Worm (Caenorhabditis elegans) whole organism, L4 larva: ENCODE results near the gene T03F6.6.

Experiments used
- ZK337.2 ChIP-seq: fragments of 200-800 bp; sonication (Bioruptor generic); IDR thresholded peaks from 2 replicates; pipeline ENCODE4 v1.3.6; 2022; ENCODE audit warnings: missing genetic modification reagents, missing genetic modification characterization, missing compliant biosample characterization
- aha-1 ChIP-seq: fragments of 150-350 bp; peaks from one replicate; lab custom pipeline; 2014; ENCODE audit warnings: missing biosample characterization, missing genetic modification characterization
- ceh-20 ChIP-seq: fragments of 200-800 bp; sonication (Bioruptor generic); IDR thresholded peaks from 2 replicates; pipeline ENCODE4 v1.3.6; 2022; ENCODE audit warnings: missing genetic modification reagents, missing genetic modification characterization, missing compliant biosample characterization
- ceh-32 ChIP-seq: sonication (generic microtip); optimal IDR thresholded peaks from 2 replicates; lab custom pipeline; 2016; ENCODE audit warnings: mild to moderate bottlenecking, missing genetic modification characterization, missing compliant biosample characterization; ENCODE audit not compliant: poor library complexity
- ces-1 ChIP-seq: fragments of 150-350 bp; sonication (generic microtip); optimal IDR thresholded peaks from 4 replicates; lab custom pipeline; 2014; ENCODE audit warnings: missing biosample characterization, missing genetic modification reagents, missing genetic modification characterization
- ctbp-1 ChIP-seq: fragments of 200-800 bp; sonication (Bioruptor generic); IDR thresholded peaks from 2 replicates; pipeline ENCODE4 v1.3.6; 2022; ENCODE audit warnings: missing genetic modification reagents, missing genetic modification characterization, missing compliant biosample characterization
- daf-12 ChIP-seq: fragments of 150-350 bp; optimal IDR thresholded peaks from 2 replicates; lab custom pipeline; 2014; ENCODE audit warnings: missing biosample characterization, missing genetic modification reagents, missing genetic modification characterization
- dpl-1 ChIP-seq: fragments of 150-350 bp; optimal IDR thresholded peaks from 2 replicates; lab custom pipeline; 2014; ENCODE audit warnings: missing biosample characterization, missing genetic modification reagents, missing genetic modification characterization
- dve-1 ChIP-seq: sonication (generic microtip); optimal IDR thresholded peaks from 2 replicates; lab custom pipeline; 2017; ENCODE audit warnings: antibody characterized with exemption, mild to moderate bottlenecking, missing genetic modification characterization, missing compliant biosample characterization; ENCODE audit not compliant: insufficient read depth
- egl-27 ChIP-seq: sonication (generic microtip); optimal IDR thresholded peaks from 3 replicates; lab custom pipeline; 2017; ENCODE audit warnings: missing biosample characterization, missing genetic modification reagents, missing genetic modification characterization
- fkh-10 ChIP-seq: fragments of 150-350 bp; optimal IDR thresholded peaks from 2 replicates; lab custom pipeline; 2014; ENCODE audit warnings: missing biosample characterization, missing genetic modification reagents, missing genetic modification characterization
- gei-8 ChIP-seq: fragments of 200-800 bp; sonication (Bioruptor generic); optimal IDR thresholded peaks from 2 replicates; lab custom pipeline; 2018; ENCODE audit warnings: mild to moderate bottlenecking, missing genetic modification characterization, missing compliant biosample characterization
- hif-1 ChIP-seq, 2 experiments: sonication (generic microtip); optimal IDR thresholded peaks; 2 replicates each; lab custom pipeline; 2016 to 2017; ENCODE audit warnings: missing compliant biosample characterization in 2 of 2, missing genetic modification characterization in 2 of 2, missing genetic modification reagents in 2 of 2, missing genotype in 2 of 2, mild to moderate bottlenecking in 1 of 2
- hlh-11 ChIP-seq: fragments of 200-800 bp; sonication (Bioruptor generic); optimal IDR thresholded peaks from 2 replicates; lab custom pipeline; 2018; ENCODE audit warnings: mild to moderate bottlenecking, missing genetic modification characterization, missing compliant biosample characterization
- hlh-30 ChIP-seq: sonication (generic microtip); optimal IDR thresholded peaks from 2 replicates; lab custom pipeline; 2017; ENCODE audit warnings: antibody characterized with exemption, mild to moderate bottlenecking, missing genetic modification characterization, missing compliant biosample characterization; ENCODE audit not compliant: insufficient read depth
- lsy-2 ChIP-seq, 2 experiments: fragments of 150-350 bp in 1 of 2; sonication (generic microtip) in 1 of 2; optimal IDR thresholded peaks; 2 replicates each; lab custom pipeline; 2014 to 2017; ENCODE audit warnings: missing biosample characterization in 2 of 2, missing genetic modification characterization in 2 of 2
- mdl-1 ChIP-seq, 2 experiments: fragments of 150-350 bp in 1 of 2; sonication (generic microtip) in 1 of 2; optimal IDR thresholded peaks; 2 replicates each; lab custom pipeline; 2014 to 2017; ENCODE audit warnings: missing biosample characterization in 2 of 2, missing genetic modification characterization in 2 of 2
- mep-1 ChIP-seq: fragments of 150-350 bp; sonication (generic microtip); optimal IDR thresholded peaks from 3 replicates; lab custom pipeline; 2014; ENCODE audit warnings: missing biosample characterization, missing genetic modification characterization
- mxl-3 ChIP-seq: fragments of 200-800 bp; sonication (Bioruptor generic); optimal IDR thresholded peaks from 2 replicates; lab custom pipeline; 2018; ENCODE audit warnings: mild to moderate bottlenecking, missing genetic modification characterization, missing compliant biosample characterization
- nhr-11 ChIP-seq: fragments of 150-350 bp; optimal IDR thresholded peaks from 2 replicates; lab custom pipeline; 2014; ENCODE audit warnings: missing biosample characterization, missing genetic modification characterization
- nhr-111 ChIP-seq: fragments of 200-800 bp; sonication (Bioruptor generic); optimal IDR thresholded peaks from 2 replicates; lab custom pipeline; 2018; ENCODE audit warnings: mild to moderate bottlenecking, missing genetic modification characterization, missing compliant biosample characterization
- nhr-28 ChIP-seq: fragments of 150-350 bp; optimal IDR thresholded peaks from 2 replicates; lab custom pipeline; 2014; ENCODE audit warnings: missing biosample characterization, missing genetic modification characterization
- nhr-42 ChIP-seq: fragments of 200-800 bp; sonication (Bioruptor generic); IDR thresholded peaks from 2 replicates; pipeline ENCODE4 v1.3.6; 2022; ENCODE audit warnings: missing genetic modification characterization, missing compliant biosample characterization
- nhr-48 ChIP-seq: sonication (generic microtip); optimal IDR thresholded peaks from 2 replicates; lab custom pipeline; 2016; ENCODE audit warnings: mild to moderate bottlenecking, missing genetic modification characterization, missing compliant biosample characterization
- nhr-6 ChIP-seq: fragments of 150-350 bp; optimal IDR thresholded peaks from 2 replicates; lab custom pipeline; 2014; ENCODE audit warnings: missing biosample characterization, missing genetic modification characterization
- nhr-77 ChIP-seq: fragments of 150-350 bp; optimal IDR thresholded peaks from 2 replicates; lab custom pipeline; 2014; ENCODE audit warnings: missing biosample characterization, missing genetic modification characterization
- pha-4 ChIP-seq, 2 experiments: fragments of 150-350 bp in 1 of 2; fragments of 200-800 bp in 1 of 2; sonication (Bioruptor generic) in 1 of 2; IDR thresholded peaks in 1 of 2; optimal IDR thresholded peaks in 1 of 2; 2 replicates each; pipeline versions ENCODE4 v1.3.6 to Lab custom; 2014 to 2022; ENCODE audit warnings: missing genetic modification characterization in 2 of 2, missing genetic modification reagents in 2 of 2, missing biosample characterization in 1 of 2, missing compliant biosample characterization in 1 of 2
- pqm-1 ChIP-seq: sonication (generic microtip); optimal IDR thresholded peaks from 2 replicates; lab custom pipeline; 2017; ENCODE audit warnings: missing biosample characterization, missing genetic modification characterization
- saeg-2 ChIP-seq: fragments of 200-800 bp; sonication (Bioruptor generic); IDR thresholded peaks from 2 replicates; pipeline ENCODE4 v1.3.6; 2022; ENCODE audit warnings: missing genetic modification reagents, missing genetic modification characterization, missing compliant biosample characterization
- set-16 ChIP-seq: fragments of 200-800 bp; sonication (Bioruptor generic); IDR thresholded peaks from 2 replicates; pipeline ENCODE4 v1.3.6; 2022; ENCODE audit warnings: missing genetic modification reagents, missing genetic modification characterization, missing compliant biosample characterization
- snpc-4 ChIP-seq: fragments of 150-350 bp; optimal IDR thresholded peaks from 2 replicates; lab custom pipeline; 2014; ENCODE audit warnings: missing biosample characterization, missing genetic modification characterization
- spr-1 ChIP-seq: sonication (generic microtip); optimal IDR thresholded peaks from 2 replicates; lab custom pipeline; 2016; ENCODE audit warnings: mild to moderate bottlenecking, missing genetic modification characterization, missing compliant biosample characterization
- unc-39 ChIP-seq: sonication (generic microtip); optimal IDR thresholded peaks from 2 replicates; lab custom pipeline; 2017; ENCODE audit warnings: missing biosample characterization, missing genetic modification characterization
- unc-62 ChIP-seq, 3 experiments: fragments of 150-350 bp in 1 of 3; sonication (generic microtip); optimal IDR thresholded peaks in 2 of 3; peaks in 1 of 3; 1 replicate in 1 of 3; 2 replicates in 2 of 3; lab custom pipeline; 2014 to 2017; ENCODE audit warnings: missing biosample characterization in 3 of 3, missing genetic modification characterization in 3 of 3, missing genetic modification reagents in 3 of 3, missing genotype in 1 of 3
- zfp-3 ChIP-seq: fragments of 200-800 bp; sonication (Bioruptor generic); conservative IDR thresholded peaks from 2 replicates; pipeline ENCODE4 v1.3.6; 2022; ENCODE audit warnings: missing genetic modification reagents, missing genetic modification characterization, missing compliant biosample characterization
- zip-11 ChIP-seq: fragments of 200-800 bp; sonication (Bioruptor generic); IDR thresholded peaks from 2 replicates; pipeline ENCODE4 v1.3.6; 2022; ENCODE audit warnings: missing genetic modification characterization, missing compliant biosample characterization
- zip-2 ChIP-seq: fragments of 150-350 bp; optimal IDR thresholded peaks from 2 replicates; lab custom pipeline; 2014; ENCODE audit warnings: missing biosample characterization, missing genetic modification characterization
- ztf-11 ChIP-seq: fragments of 150-350 bp; optimal IDR thresholded peaks from 2 replicates; lab custom pipeline; 2014; ENCODE audit warnings: missing biosample characterization, missing genetic modification characterization

T03F6.6 gene

DNA sequence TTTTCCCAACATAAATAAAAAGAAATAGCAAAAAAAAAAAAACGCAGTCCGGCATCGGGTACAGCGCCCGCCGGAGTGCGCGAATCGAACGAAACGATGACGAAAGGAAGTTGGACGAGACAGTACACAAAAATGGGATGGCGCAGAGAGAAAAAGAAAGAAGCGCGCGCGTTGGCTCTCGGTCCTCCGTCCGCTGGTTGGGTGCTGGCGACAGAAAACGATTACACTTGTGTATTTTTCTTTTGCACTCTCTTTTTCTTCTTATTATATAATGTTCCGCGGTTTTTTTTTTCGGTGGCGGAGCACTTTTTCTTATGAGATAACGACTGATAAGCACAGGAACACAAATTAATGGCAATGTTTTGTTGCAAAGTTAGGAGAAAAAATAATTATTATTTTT lies 2.8 kb downstream of the T03F6.6 start (continued):
- TF ChIP-seq zfp-3 (GFP tag; lab: Robert Waterston, UW) (no peak), hlh-11 (peak; percentile 87), zip-2 (tag; lab: Kevin White, UChicago) (no peak), mep-1 (tag; lab: Kevin White, UChicago) (peak; percentile 69), nhr-28 (peak; percentile 55), gei-8 (GFP tag; lab: Kevin White, UChicago) (no peak)
- TF ChIP-seq, all 104 proteins: peak for 24

DNA sequence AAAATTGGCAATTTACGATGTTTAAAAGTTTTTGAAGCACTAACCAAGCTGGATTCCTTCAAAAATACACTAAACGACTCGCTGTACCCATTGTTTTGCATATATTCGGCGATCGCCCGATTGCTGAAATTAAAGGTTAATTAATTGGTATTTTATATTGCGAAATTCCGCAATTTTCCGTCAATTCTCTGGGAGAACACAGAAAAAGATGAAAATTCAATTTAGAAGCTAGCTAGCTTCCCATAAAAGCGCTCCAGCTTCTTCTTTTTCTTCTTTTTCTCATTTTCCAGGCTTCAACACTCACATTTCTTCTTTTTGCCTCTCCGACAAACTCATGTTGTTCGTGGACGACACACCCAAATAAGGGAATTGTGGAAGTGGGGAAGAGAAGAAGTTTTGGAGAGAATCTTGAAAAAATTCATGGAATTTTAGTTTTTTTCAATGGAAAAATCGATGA lies 3.8 kb downstream of the T03F6.6 start, which contains the start of gene lis-1:
TSS of gene lis-1 (minus strand) at position 407 of the 457 bp plus-strand sequence.
- TF ChIP-seq saeg-2 (GFP tag; lab: Robert Waterston, UW) (no peak), lsy-2 (tag; optimal IDR thresholded peaks at IDR 0.05; lab: Kevin White, UChicago) (peak in 1 of 2 experiments; percentile 5), ctbp-1 (GFP tag; lab: Robert Waterston, UW) (peak; percentile 51; the same call in 1 of the 2 replicates), ces-1 (peak; percentile 55)

DNA sequence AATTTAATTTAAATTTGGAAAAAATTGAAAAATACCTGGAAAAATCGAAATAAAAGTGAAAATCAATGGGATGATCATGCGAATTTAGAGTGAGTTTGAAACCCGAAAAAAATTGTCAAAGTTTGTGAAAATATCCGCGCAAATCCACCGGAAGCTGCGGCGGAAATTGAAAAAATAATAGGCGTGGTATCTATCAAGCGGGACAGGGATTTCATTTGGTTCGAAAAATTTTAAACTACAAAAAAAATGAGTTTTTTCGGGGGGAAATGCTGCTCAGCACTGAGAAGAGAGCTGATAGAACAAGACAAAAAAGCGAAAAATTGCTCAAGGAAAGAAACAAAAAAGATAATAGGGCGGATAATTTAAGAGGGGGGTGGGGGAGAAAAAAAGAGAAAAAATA lies 9.1 kb downstream of the T03F6.6 start, which contains the start of gene T03F6.9:
TSS of gene T03F6.9 (minus strand) at position 101 of the 400 bp plus-strand sequence.
- TF ChIP-seq ZK337.2 (GFP tag; lab: Robert Waterston, UW): no peak
- TF ChIP-seq lsy-2 (tag; optimal IDR thresholded peaks at IDR 0.05; lab: Kevin White, UChicago): no peak
- TF ChIP-seq hif-1 (tag; optimal IDR thresholded peaks at IDR 0.05; lab: Kevin White, UChicago): no peak
- TF ChIP-seq nhr-48 (tag; lab: Kevin White, UChicago): no peak
- TF ChIP-seq nhr-42 (GFP tag; lab: Robert Waterston, UW): no peak
- TF ChIP-seq ctbp-1 (GFP tag; lab: Robert Waterston, UW): no peak
- no peak for TF ChIP-seq gei-8 (GFP tag; lab: Kevin White, UChicago)
- no peak for TF ChIP-seq zip-11
- TF ChIP-seq ceh-32 (tag; lab: Kevin White, UChicago): no peak
- no peak for TF ChIP-seq mdl-1 (tag; optimal IDR thresholded peaks at IDR 0.05; lab: Kevin White, UChicago)
- TF ChIP-seq unc-39: no peak
- TF ChIP-seq snpc-4 (tag; lab: Kevin White, UChicago): no peak
- no peak for TF ChIP-seq daf-12 (tag; lab: Kevin White, UChicago)

DNA sequence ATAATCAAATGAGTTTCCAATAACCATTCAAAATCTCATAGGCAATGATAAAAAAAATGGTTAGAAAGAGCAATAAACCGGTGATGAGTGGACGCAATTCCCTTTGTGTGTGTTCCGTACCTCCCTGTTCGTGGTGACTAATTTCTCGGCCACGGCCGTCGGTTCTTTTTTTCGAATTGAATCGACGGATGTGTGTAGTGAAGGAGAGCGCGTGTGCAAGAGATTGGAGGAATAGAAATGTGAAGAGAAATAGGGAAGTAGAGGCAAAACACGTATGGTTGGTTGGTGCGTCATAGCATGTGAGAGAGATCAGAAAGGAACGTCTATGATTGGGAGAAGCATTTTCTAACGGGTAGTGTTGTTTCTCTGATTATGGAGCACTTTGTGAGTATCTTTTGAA lies 20.2 kb downstream of the T03F6.6 start:
- TF ChIP-seq aha-1 (tag; lab: Kevin White, UChicago) (peak; percentile 50), ceh-20 (GFP tag; lab: Robert Waterston, UW) (no peak), hif-1 (tag; optimal IDR thresholded peaks at IDR 0.05; lab: Kevin White, UChicago) (peak in 1 of 2 experiments; percentile 37), dve-1 (tag; lab: Kevin White, UChicago) (peak; percentile 54), mxl-3 (GFP tag; lab: Kevin White, UChicago) (peak; percentile 96), pqm-1 (tag; lab: Kevin White, UChicago) (no peak), fkh-10 (GFP tag; lab: Kevin White, UChicago) (peak; percentile 60), egl-27 (tag; lab: Kevin White, UChicago) (no peak), pha-4 (GFP tag; IDR thresholded peaks at IDR 0.05; lab: Robert Waterston, UW) (no peak), pha-4 (tag; optimal IDR thresholded peaks at IDR 0.05; lab: Kevin White, UChicago) (peak; percentile 87), hlh-30 (peak; percentile 92), dpl-1 (GFP tag; lab: Kevin White, UChicago) (peak; percentile 32), spr-1 (tag; lab: Kevin White, UChicago) (no peak), nhr-28 (peak; percentile 97), unc-62 (GFP tag; optimal IDR thresholded peaks at IDR 0.05 in 1 of 2; lab: Kevin White, UChicago) (peak in 1 of 2 experiments; percentile 63), unc-62 (tag; optimal IDR thresholded peaks at IDR 0.05; lab: Kevin White, UChicago) (no peak), mdl-1 (tag; optimal IDR thresholded peaks at IDR 0.05; lab: Kevin White, UChicago) (peak; percentile 65 to 90), nhr-77 (tag; lab: Kevin White, UChicago) (peak; percentile 6), nhr-11 (tag; lab: Kevin White, UChicago) (peak; percentile 74), nhr-6 (tag; lab: Kevin White, UChicago) (peak; percentile 89), ztf-11 (tag; lab: Kevin White, UChicago) (no peak), nhr-111 (GFP tag; lab: Kevin White, UChicago) (no peak), ctbp-1 (GFP tag; lab: Robert Waterston, UW) (no peak), set-16 (GFP tag; lab: Robert Waterston, UW) (no peak)
